Worm (Caenorhabditis elegans) whole organism, late embryonic: ENCODE measurements around the gene T25D3.4.
"Not testable (repeated sequence)": the region's sequence is repeated elsewhere in the genome, so short reads cannot be mapped to it uniquely, and the experiment has no call there.

Experiments
- K02D7.2 ChIP-seq: sonication (generic microtip); optimal IDR thresholded peaks from 2 replicates; lab custom pipeline; 2017; ENCODE audit warnings: mild to moderate bottlenecking, missing genetic modification characterization, missing compliant biosample characterization
- T23F11.4 ChIP-seq: fragments of 200-800 bp; sonication (Bioruptor generic); optimal IDR thresholded peaks from 2 replicates; lab custom pipeline; 2018; ENCODE audit warnings: mild to moderate bottlenecking, missing genetic modification characterization, missing compliant biosample characterization
- Y22D7AL.16 ChIP-seq: sonication (generic microtip); optimal IDR thresholded peaks from 2 replicates; lab custom pipeline; 2016; ENCODE audit warnings: missing genetic modification characterization, missing compliant biosample characterization
- ahr-1 ChIP-seq: sonication (generic microtip); optimal IDR thresholded peaks from 2 replicates; lab custom pipeline; 2016; ENCODE audit warnings: missing genetic modification characterization, missing compliant biosample characterization
- ceh-18 ChIP-seq: sonication (generic microtip); optimal IDR thresholded peaks from 2 replicates; lab custom pipeline; 2016; ENCODE audit warnings: missing genetic modification characterization, missing compliant biosample characterization
- ceh-2 ChIP-seq: sonication (generic microtip); optimal IDR thresholded peaks from 2 replicates; lab custom pipeline; 2016; ENCODE audit warnings: missing genotype, missing genetic modification characterization, missing compliant biosample characterization
- ceh-22 ChIP-seq: sonication (generic microtip); optimal IDR thresholded peaks from 2 replicates; lab custom pipeline; 2017; ENCODE audit warnings: missing biosample characterization, missing genetic modification characterization
- ceh-34 ChIP-seq: sonication (generic microtip); optimal IDR thresholded peaks from 2 replicates; lab custom pipeline; 2016; ENCODE audit warnings: mild to moderate bottlenecking, missing genetic modification characterization, missing compliant biosample characterization
- ceh-48 ChIP-seq: sonication (generic microtip); optimal IDR thresholded peaks from 2 replicates; lab custom pipeline; 2016; ENCODE audit warnings: missing genetic modification characterization, inconsistent platforms, missing compliant biosample characterization
- ceh-9 ChIP-seq: sonication (generic microtip); optimal IDR thresholded peaks from 2 replicates; lab custom pipeline; 2016; ENCODE audit warnings: mild to moderate bottlenecking, missing genetic modification characterization, inconsistent platforms, missing compliant biosample characterization
- che-1 ChIP-seq: sonication (generic microtip); optimal IDR thresholded peaks from 2 replicates; lab custom pipeline; 2016; ENCODE audit warnings: mild to moderate bottlenecking, missing genetic modification characterization, missing compliant biosample characterization
- elt-2 ChIP-seq: sonication (generic microtip); optimal IDR thresholded peaks from 2 replicates; lab custom pipeline; 2016; ENCODE audit warnings: missing genetic modification reagents, missing genetic modification characterization, missing compliant biosample characterization
- elt-4 ChIP-seq: sonication (generic microtip); optimal IDR thresholded peaks from 2 replicates; lab custom pipeline; 2016; ENCODE audit warnings: missing genetic modification characterization, missing compliant biosample characterization
- ets-4 ChIP-seq: sonication (generic microtip); optimal IDR thresholded peaks from 2 replicates; lab custom pipeline; 2016; ENCODE audit warnings: missing genetic modification characterization, missing compliant biosample characterization
- eyg-1 ChIP-seq: sonication (generic microtip); optimal IDR thresholded peaks from 2 replicates; lab custom pipeline; 2016; ENCODE audit warnings: missing genotype, missing genetic modification characterization, missing compliant biosample characterization
- fax-1 ChIP-seq: sonication (generic microtip); optimal IDR thresholded peaks from 2 replicates; lab custom pipeline; 2016; ENCODE audit warnings: missing genotype, missing genetic modification characterization, missing compliant biosample characterization
- fkh-10 ChIP-seq: fragments of 150-350 bp; optimal IDR thresholded peaks from 2 replicates; lab custom pipeline; 2014; ENCODE audit warnings: missing biosample characterization, missing genetic modification reagents, missing genetic modification characterization
- fkh-6 ChIP-seq: sonication (generic microtip); optimal IDR thresholded peaks from 2 replicates; lab custom pipeline; 2016; ENCODE audit warnings: missing genetic modification characterization, missing compliant biosample characterization
- gmeb-2 ChIP-seq: sonication (generic microtip); optimal IDR thresholded peaks from 2 replicates; lab custom pipeline; 2016; ENCODE audit warnings: missing genetic modification characterization, inconsistent platforms, missing compliant biosample characterization
- hlh-8 ChIP-seq: sonication (generic microtip); optimal IDR thresholded peaks from 2 replicates; lab custom pipeline; 2016; ENCODE audit warnings: missing genotype, missing genetic modification characterization, missing compliant biosample characterization
- lin-11 ChIP-seq: fragments of 200-800 bp; sonication (Bioruptor generic); optimal IDR thresholded peaks from 2 replicates; lab custom pipeline; 2018; ENCODE audit warnings: mild to moderate bottlenecking, missing genetic modification characterization, missing compliant biosample characterization
- madf-2 ChIP-seq: sonication (generic microtip); optimal IDR thresholded peaks from 2 replicates; lab custom pipeline; 2017; ENCODE audit warnings: missing genetic modification characterization, missing compliant biosample characterization
- mec-3 ChIP-seq: sonication (generic microtip); optimal IDR thresholded peaks from 2 replicates; lab custom pipeline; 2016; ENCODE audit warnings: borderline replicate concordance, missing genetic modification characterization, missing compliant biosample characterization
- nfya-1 ChIP-seq: sonication (generic microtip); optimal IDR thresholded peaks from 2 replicates; lab custom pipeline; 2017; ENCODE audit warnings: missing genetic modification characterization, mild to moderate bottlenecking, missing compliant biosample characterization, antibody characterized with exemption, moderate library complexity
- nhr-11 ChIP-seq: fragments of 150-350 bp; optimal IDR thresholded peaks from 2 replicates; lab custom pipeline; 2014; ENCODE audit warnings: missing biosample characterization, missing genetic modification characterization
- nhr-232 ChIP-seq: sonication (generic microtip); optimal IDR thresholded peaks from 2 replicates; lab custom pipeline; 2016; ENCODE audit warnings: missing genetic modification characterization, missing compliant biosample characterization
- odd-2 ChIP-seq: sonication (generic microtip); optimal IDR thresholded peaks from 2 replicates; lab custom pipeline; 2017; ENCODE audit warnings: antibody characterized with exemption, mild to moderate bottlenecking, missing genetic modification characterization, missing compliant biosample characterization
- pag-3 ChIP-seq: sonication (generic microtip); optimal IDR thresholded peaks from 2 replicates; lab custom pipeline; 2016; ENCODE audit warnings: missing compliant biosample characterization, missing genetic modification characterization, borderline replicate concordance
- pat-9 ChIP-seq: fragments of 200-800 bp; sonication (Bioruptor generic); optimal IDR thresholded peaks from 2 replicates; lab custom pipeline; 2018; ENCODE audit warnings: mild to moderate bottlenecking, missing genetic modification characterization, moderate library complexity, missing compliant biosample characterization
- pax-1 ChIP-seq: fragments of 150-350 bp; optimal IDR thresholded peaks from 2 replicates; lab custom pipeline; 2014; ENCODE audit warnings: missing biosample characterization, missing genetic modification characterization
- pha-2 ChIP-seq: sonication (generic microtip); optimal IDR thresholded peaks from 2 replicates; lab custom pipeline; 2017; ENCODE audit warnings: mild to moderate bottlenecking, missing genetic modification characterization, missing compliant biosample characterization
- pqm-1 ChIP-seq: sonication (generic microtip); optimal IDR thresholded peaks from 2 replicates; lab custom pipeline; 2016; ENCODE audit warnings: missing genetic modification characterization, missing compliant biosample characterization
- ref-2 ChIP-seq: sonication (generic microtip); optimal IDR thresholded peaks from 2 replicates; lab custom pipeline; 2016; ENCODE audit warnings: missing genetic modification characterization, missing compliant biosample characterization
- rnt-1 ChIP-seq: sonication (generic microtip); optimal IDR thresholded peaks from 2 replicates; lab custom pipeline; 2016; ENCODE audit warnings: missing genetic modification characterization, missing compliant biosample characterization
- unc-3 ChIP-seq, 2 experiments: fragments of 200-800 bp in 1 of 2; sonication (Bioruptor generic) in 1 of 2; sonication (generic microtip) in 1 of 2; conservative IDR thresholded peaks in 1 of 2; optimal IDR thresholded peaks in 1 of 2; 2 replicates each; pipeline versions ENCODE4 v1.3.6 to Lab custom; 2016 to 2022; ENCODE audit warnings: missing compliant biosample characterization in 2 of 2, missing genetic modification characterization in 2 of 2, missing genetic modification reagents in 1 of 2
- unc-42 ChIP-seq: sonication (generic microtip); optimal IDR thresholded peaks from 2 replicates; lab custom pipeline; 2016; ENCODE audit warnings: missing genotype, missing genetic modification characterization, missing compliant biosample characterization
- unc-55 ChIP-seq: sonication (generic microtip); optimal IDR thresholded peaks from 2 replicates; lab custom pipeline; 2017; ENCODE audit warnings: missing biosample characterization, missing genetic modification reagents, missing genetic modification characterization
- unc-86 ChIP-seq: sonication (generic microtip); optimal IDR thresholded peaks from 2 replicates; lab custom pipeline; 2016; ENCODE audit warnings: missing genetic modification characterization, missing compliant biosample characterization
- zip-5 ChIP-seq: sonication (generic microtip); optimal IDR thresholded peaks from 2 replicates; lab custom pipeline; 2016; ENCODE audit warnings: missing genetic modification characterization, missing compliant biosample characterization
- ztf-16 ChIP-seq: sonication (generic microtip); optimal IDR thresholded peaks from 2 replicates; lab custom pipeline; 2017; ENCODE audit warnings: missing genetic modification characterization, missing compliant biosample characterization

T25D3.4 gene

DNA sequence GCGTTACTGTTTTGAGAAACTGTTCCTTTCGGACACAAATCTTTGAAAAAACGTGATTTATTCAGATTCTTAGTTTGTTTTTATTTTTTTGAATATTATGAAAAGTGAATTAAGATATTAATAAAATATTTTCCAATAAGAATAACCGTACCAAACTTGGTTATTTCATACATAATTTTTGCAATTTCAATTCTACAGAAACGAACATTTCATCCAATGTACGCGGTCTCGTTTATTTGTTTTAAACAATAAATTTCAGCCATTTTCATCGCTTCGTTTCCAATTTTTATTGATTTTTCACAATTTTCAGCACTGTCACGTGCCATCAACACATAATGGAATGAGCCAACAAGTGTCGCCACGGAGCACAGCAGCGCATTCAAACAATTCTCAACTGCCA lies at the start of gene T25D3.4:
Gene T25D3.4 (plus strand): TSS at position 301 of the 400 bp plus-strand sequence.
- TF ChIP-seq che-1 (tag; lab: Kevin White, UChicago) (no peak), ceh-9 (no peak), ceh-18 (tag; lab: Kevin White, UChicago) (no peak), T23F11.4 (GFP tag; lab: Kevin White, UChicago) (no peak), mec-3 (tag; lab: Kevin White, UChicago) (no peak), nfya-1 (tag; lab: Kevin White, UChicago) (no peak), rnt-1 (tag; lab: Kevin White, UChicago) (no peak), nhr-11 (tag; lab: Kevin White, UChicago) (no peak), elt-4 (tag; lab: Kevin White, UChicago) (no peak), odd-2 (tag; lab: Kevin White, UChicago) (no peak), nhr-232 (no peak), pag-3 (tag; lab: Kevin White, UChicago) (no peak), gmeb-2 (tag; lab: Kevin White, UChicago) (no peak), eyg-1 (no peak), ceh-22 (tag; lab: Kevin White, UChicago) (no peak), pha-2 (no peak), ztf-16 (tag; lab: Kevin White, UChicago) (no peak), unc-86 (no peak), ceh-34 (tag; lab: Kevin White, UChicago) (no peak), ref-2 (tag; lab: Kevin White, UChicago) (no peak)

ce11 chrII:97992-98763 lies 48.9 kb upstream of the T25D3.4 start, which contains the start of the genes luc-7L3 and sftb-6:
Gene luc-7L3, minus strand, starts transcription at chrII:98027.
Gene sftb-6, plus strand, starts transcription at chrII:98404.
- TF ChIP-seq ahr-1 (tag; lab: Kevin White, UChicago) (no peak), unc-42 (tag; lab: Kevin White, UChicago) (peak; percentile 30), elt-2 (tag; lab: Kevin White, UChicago) (peak; percentile 43), unc-3 (GFP tag; conservative IDR thresholded peaks at IDR 0.05; lab: Robert Waterston, UW) (no peak), unc-3 (tag; optimal IDR thresholded peaks at IDR 0.05; lab: Kevin White, UChicago) (peak; percentile 76), pax-1 (tag; lab: Kevin White, UChicago) (peak; percentile 14), unc-55 (GFP tag; lab: Kevin White, UChicago) (peak; percentile 12), ets-4 (tag; lab: Kevin White, UChicago) (no peak), pat-9 (tag; lab: Kevin White, UChicago) (no peak), fkh-6 (tag; lab: Kevin White, UChicago) (no peak)
- TF ChIP-seq, all 69 proteins: peak for 5

DNA sequence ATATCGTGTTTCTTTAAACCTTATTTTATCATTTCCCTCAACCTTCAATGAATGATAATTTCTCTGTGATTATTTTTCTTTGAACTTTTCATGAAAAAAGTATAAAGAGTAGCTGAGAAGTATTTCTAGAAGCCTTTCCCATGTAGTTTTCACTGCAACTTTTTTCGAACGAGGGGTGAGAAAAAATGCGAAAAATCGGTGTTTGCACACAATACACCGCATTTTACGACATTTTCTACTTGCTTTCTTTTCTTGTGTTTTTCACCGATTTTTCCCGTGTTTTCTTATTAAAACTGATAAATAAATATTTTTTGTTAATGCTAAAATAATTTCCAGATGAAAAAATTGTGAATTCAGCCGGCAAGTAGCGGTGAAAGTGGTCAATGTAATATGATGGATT lies 48.1 kb upstream of the T25D3.4 start, which contains the start of gene C50D2.10:
Gene C50D2.10 (plus strand): TSS at position 245 of the 400 bp plus-strand sequence.
- TF ChIP-seq K02D7.2, ceh-48, pqm-1 (tag; lab: Kevin White, UChicago): not testable (repeated sequence)

ce11 chrII:101176-101575 lies 45.9 kb upstream of the T25D3.4 start:
- TF ChIP-seq lin-11 (tag; lab: Kevin White, UChicago): no peak
- TF ChIP-seq Y22D7AL.16 (tag; lab: Kevin White, UChicago): no peak
- TF ChIP-seq fax-1 (tag; lab: Kevin White, UChicago): no peak
- no peak for TF ChIP-seq elt-2 (tag; lab: Kevin White, UChicago)
- no peak for TF ChIP-seq ceh-2 (tag; lab: Kevin White, UChicago)
- no peak for TF ChIP-seq hlh-8 (tag; lab: Kevin White, UChicago)
- TF ChIP-seq madf-2: no peak
- no peak for TF ChIP-seq nhr-232
- no peak for TF ChIP-seq fkh-10
- TF ChIP-seq zip-5 (tag; lab: Kevin White, UChicago): no peak
- TF ChIP-seq odd-2 (tag; lab: Kevin White, UChicago): no peak
- TF ChIP-seq, all 69 proteins: peak for 0
